Fruit fly (Drosophila melanogaster) whole organism, wandering third instar larva: Measurements from ENCODE around the gene DCTN5-p25.

ENCODE experiments used
- Abd-B ChIP-seq: fragments of >200 bp; optimal IDR thresholded peaks from 2 replicates; lab custom pipeline; 2017; ENCODE audit warnings: missing biosample characterization, missing genetic modification characterization
- Dif ChIP-seq: fragments of 200-275, 200-300 bp; sonication (Bioruptor generic); optimal IDR thresholded peaks from 2 replicates; lab custom pipeline; 2018; ENCODE audit warnings: missing biosample characterization, missing genetic modification characterization; ENCODE audit not compliant: partially characterized antibody
- OdsH ChIP-seq: fragments of 200-800 bp; sonication (Bioruptor generic); optimal IDR thresholded peaks from 2 replicates; lab custom pipeline; 2016; ENCODE audit warnings: missing biosample characterization, mild to moderate bottlenecking, missing genetic modification characterization

- TF ChIP-seq Dif (GFP tag; lab: Kevin White, UChicago) (no peak), Abd-B (GFP tag; lab: Kevin White, UChicago) (no peak), OdsH (GFP tag; lab: Kevin White, UChicago) (no peak)
Measured at dm6 chr2L:14972836-14973235, 32.7 kb upstream of the DCTN5-p25 start.
